Worm (Caenorhabditis elegans): Measurements from ENCODE around the gene ttr-53.

ce11 chrIV:10143640-10144039 lies 14.2 kb upstream of the ttr-53 start, which contains the start of gene msp-38:
- TF ChIP-seq T22C8.4 (GFP tag; IDR thresholded peaks at IDR 0.05) (no peak), tab-1 (GFP tag; IDR thresholded peaks at IDR 0.05) (no peak), flt-1 (GFP tag; IDR thresholded peaks at IDR 0.05) (no peak), cog-1 (tag; optimal IDR thresholded peaks at IDR 0.05) (no peak), med-1 (GFP tag; optimal IDR thresholded peaks at IDR 0.05; ENCODE audit: insufficient read depth) (no peak), ztf-29 (GFP tag; IDR thresholded peaks at IDR 0.05) (no peak)

All from whole organism, midembryonic.